Worm (Caenorhabditis elegans): ENCODE results near the gene ugt-45.

ce11 chrIV:3721973-3722372, 28.9 kb downstream of the ugt-45 start:
- no peak for TF ChIP-seq zip-2 (tag; optimal IDR thresholded peaks at IDR 0.05)
- no peak for TF ChIP-seq ZK337.2 (GFP tag; IDR thresholded peaks at IDR 0.05)
- no peak for TF ChIP-seq unc-62 (GFP tag; optimal IDR thresholded peaks at IDR 0.05 in 1 of 2)
- no peak for TF ChIP-seq unc-62 (tag; optimal IDR thresholded peaks at IDR 0.05)
- TF ChIP-seq vab-7 (GFP tag; IDR thresholded peaks at IDR 0.05): no peak

All from whole organism, L4 larva.